Worm (Caenorhabditis elegans) whole organism, L4 larva: ENCODE data around the gene H41C03.2.

ENCODE experiments used
- R02D3.7 ChIP-seq: fragments of 150-350 bp; sonication (generic microtip); optimal IDR thresholded peaks from 3 replicates; lab custom pipeline; 2014; ENCODE audit warnings: missing biosample characterization, missing genetic modification characterization
- T20F7.1 ChIP-seq: fragments of 200-800 bp; sonication (Bioruptor generic); optimal IDR thresholded peaks from 2 replicates; lab custom pipeline; 2018; ENCODE audit warnings: mild to moderate bottlenecking, missing genetic modification characterization, missing compliant biosample characterization
- aha-1 ChIP-seq: fragments of 150-350 bp; peaks from one replicate; lab custom pipeline; 2014; ENCODE audit warnings: missing biosample characterization, missing genetic modification characterization
- ceh-82 ChIP-seq: sonication (generic microtip); optimal IDR thresholded peaks from 2 replicates; lab custom pipeline; 2017; ENCODE audit warnings: missing biosample characterization, missing genetic modification characterization
- daf-16 ChIP-seq, 3 experiments: sonication (generic microtip); optimal IDR thresholded peaks; 2 replicates each; lab custom pipeline; 2016 to 2017; ENCODE audit warnings: missing genetic modification characterization in 3 of 3, missing genetic modification reagents in 3 of 3, mild to moderate bottlenecking in 2 of 3, missing compliant biosample characterization in 2 of 3, missing biosample characterization in 1 of 3, moderate library complexity in 1 of 3
- dmd-6 ChIP-seq: fragments of 200-800 bp; sonication (Bioruptor generic); IDR thresholded peaks from 2 replicates; pipeline ENCODE4 v1.3.6; 2022; ENCODE audit warnings: missing genetic modification reagents, missing genetic modification characterization, missing compliant biosample characterization
- dpl-1 ChIP-seq: fragments of 150-350 bp; optimal IDR thresholded peaks from 2 replicates; lab custom pipeline; 2014; ENCODE audit warnings: missing biosample characterization, missing genetic modification reagents, missing genetic modification characterization
- duxl-1 ChIP-seq: sonication (generic microtip); optimal IDR thresholded peaks from 2 replicates; lab custom pipeline; 2016; ENCODE audit warnings: mild to moderate bottlenecking, missing genetic modification characterization, moderate library complexity, missing compliant biosample characterization; ENCODE audit not compliant: poor library complexity
- dve-1 ChIP-seq: sonication (generic microtip); optimal IDR thresholded peaks from 2 replicates; lab custom pipeline; 2017; ENCODE audit warnings: antibody characterized with exemption, mild to moderate bottlenecking, missing genetic modification characterization, missing compliant biosample characterization; ENCODE audit not compliant: insufficient read depth
- egl-27 ChIP-seq: sonication (generic microtip); optimal IDR thresholded peaks from 3 replicates; lab custom pipeline; 2017; ENCODE audit warnings: missing biosample characterization, missing genetic modification reagents, missing genetic modification characterization
- fos-1 ChIP-seq: fragments of 150-350 bp; optimal IDR thresholded peaks from 2 replicates; lab custom pipeline; 2014; ENCODE audit warnings: missing biosample characterization, missing genetic modification characterization
- gei-8 ChIP-seq: fragments of 200-800 bp; sonication (Bioruptor generic); optimal IDR thresholded peaks from 2 replicates; lab custom pipeline; 2018; ENCODE audit warnings: mild to moderate bottlenecking, missing genetic modification characterization, missing compliant biosample characterization
- hif-1 ChIP-seq, 2 experiments: sonication (generic microtip); optimal IDR thresholded peaks; 2 replicates each; lab custom pipeline; 2016 to 2017; ENCODE audit warnings: missing compliant biosample characterization in 2 of 2, missing genetic modification characterization in 2 of 2, missing genetic modification reagents in 2 of 2, missing genotype in 2 of 2, mild to moderate bottlenecking in 1 of 2
- hlh-30 ChIP-seq: sonication (generic microtip); optimal IDR thresholded peaks from 2 replicates; lab custom pipeline; 2017; ENCODE audit warnings: antibody characterized with exemption, mild to moderate bottlenecking, missing genetic modification characterization, missing compliant biosample characterization; ENCODE audit not compliant: insufficient read depth
- lsy-2 ChIP-seq, 2 experiments: fragments of 150-350 bp in 1 of 2; sonication (generic microtip) in 1 of 2; optimal IDR thresholded peaks; 2 replicates each; lab custom pipeline; 2014 to 2017; ENCODE audit warnings: missing biosample characterization in 2 of 2, missing genetic modification characterization in 2 of 2
- mdl-1 ChIP-seq, 2 experiments: fragments of 150-350 bp in 1 of 2; sonication (generic microtip) in 1 of 2; optimal IDR thresholded peaks; 2 replicates each; lab custom pipeline; 2014 to 2017; ENCODE audit warnings: missing biosample characterization in 2 of 2, missing genetic modification characterization in 2 of 2
- mdt-29 ChIP-seq: fragments of 200-800 bp; sonication (Bioruptor generic); IDR thresholded peaks from 2 replicates; pipeline ENCODE4 v1.3.6; 2022; ENCODE audit warnings: missing genetic modification reagents, missing genetic modification characterization, missing compliant biosample characterization
- mep-1 ChIP-seq: fragments of 150-350 bp; sonication (generic microtip); optimal IDR thresholded peaks from 3 replicates; lab custom pipeline; 2014; ENCODE audit warnings: missing biosample characterization, missing genetic modification characterization
- mes-2 ChIP-seq: sonication (generic microtip); optimal IDR thresholded peaks from 2 replicates; lab custom pipeline; 2016; ENCODE audit warnings: missing genotype, mild to moderate bottlenecking, missing genetic modification characterization, missing compliant biosample characterization; ENCODE audit not compliant: poor library complexity, severe bottlenecking
- nhr-11 ChIP-seq: fragments of 150-350 bp; optimal IDR thresholded peaks from 2 replicates; lab custom pipeline; 2014; ENCODE audit warnings: missing biosample characterization, missing genetic modification characterization
- nhr-25 ChIP-seq: sonication (generic microtip); optimal IDR thresholded peaks from 2 replicates; lab custom pipeline; 2017; ENCODE audit warnings: missing genetic modification characterization, mild to moderate bottlenecking, missing compliant biosample characterization, antibody characterized with exemption, moderate library complexity, borderline replicate concordance; ENCODE audit not compliant: insufficient read depth
- nhr-48 ChIP-seq: sonication (generic microtip); optimal IDR thresholded peaks from 2 replicates; lab custom pipeline; 2016; ENCODE audit warnings: mild to moderate bottlenecking, missing genetic modification characterization, missing compliant biosample characterization
- nhr-6 ChIP-seq: fragments of 150-350 bp; optimal IDR thresholded peaks from 2 replicates; lab custom pipeline; 2014; ENCODE audit warnings: missing biosample characterization, missing genetic modification characterization
- pha-4 ChIP-seq, 2 experiments: fragments of 150-350 bp in 1 of 2; fragments of 200-800 bp in 1 of 2; sonication (Bioruptor generic) in 1 of 2; IDR thresholded peaks in 1 of 2; optimal IDR thresholded peaks in 1 of 2; 2 replicates each; pipeline versions ENCODE4 v1.3.6 to Lab custom; 2014 to 2022; ENCODE audit warnings: missing genetic modification characterization in 2 of 2, missing genetic modification reagents in 2 of 2, missing biosample characterization in 1 of 2, missing compliant biosample characterization in 1 of 2
- php-3 ChIP-seq: fragments of 200-800 bp; sonication (Bioruptor generic); IDR thresholded peaks from 2 replicates; pipeline ENCODE4 v1.3.6; 2022; ENCODE audit warnings: missing genetic modification reagents, missing genetic modification characterization, missing compliant biosample characterization
- pqm-1 ChIP-seq: sonication (generic microtip); optimal IDR thresholded peaks from 2 replicates; lab custom pipeline; 2017; ENCODE audit warnings: missing biosample characterization, missing genetic modification characterization
- rbr-2 ChIP-seq: sonication (generic microtip); optimal IDR thresholded peaks from 2 replicates; lab custom pipeline; 2016; ENCODE audit warnings: missing genotype, missing genetic modification characterization, missing compliant biosample characterization
- spr-3 ChIP-seq: fragments of 200-800 bp; sonication (Bioruptor generic); optimal IDR thresholded peaks from 2 replicates; lab custom pipeline; 2018; ENCODE audit warnings: mild to moderate bottlenecking, missing genetic modification characterization, missing compliant biosample characterization
- tra-1 ChIP-seq: fragments of 200-800 bp; sonication (Bioruptor generic); IDR thresholded peaks from 2 replicates; pipeline ENCODE4 v1.3.6; 2022; ENCODE audit warnings: missing genetic modification reagents, missing genetic modification characterization, missing compliant biosample characterization
- unc-130 ChIP-seq: sonication (generic microtip); optimal IDR thresholded peaks from 2 replicates; lab custom pipeline; 2016; ENCODE audit warnings: missing genetic modification reagents, missing genetic modification characterization, missing compliant biosample characterization
- unc-62 ChIP-seq, 3 experiments: fragments of 150-350 bp in 1 of 3; sonication (generic microtip); optimal IDR thresholded peaks in 2 of 3; peaks in 1 of 3; 1 replicate in 1 of 3; 2 replicates in 2 of 3; lab custom pipeline; 2014 to 2017; ENCODE audit warnings: missing biosample characterization in 3 of 3, missing genetic modification characterization in 3 of 3, missing genetic modification reagents in 3 of 3, missing genotype in 1 of 3
- zag-1 ChIP-seq: fragments of 150-350 bp; optimal IDR thresholded peaks from 2 replicates; lab custom pipeline; 2014; ENCODE audit warnings: missing biosample characterization, missing genetic modification characterization
- zip-2 ChIP-seq: fragments of 150-350 bp; optimal IDR thresholded peaks from 2 replicates; lab custom pipeline; 2014; ENCODE audit warnings: missing biosample characterization, missing genetic modification characterization

Gene H41C03.2

DNA sequence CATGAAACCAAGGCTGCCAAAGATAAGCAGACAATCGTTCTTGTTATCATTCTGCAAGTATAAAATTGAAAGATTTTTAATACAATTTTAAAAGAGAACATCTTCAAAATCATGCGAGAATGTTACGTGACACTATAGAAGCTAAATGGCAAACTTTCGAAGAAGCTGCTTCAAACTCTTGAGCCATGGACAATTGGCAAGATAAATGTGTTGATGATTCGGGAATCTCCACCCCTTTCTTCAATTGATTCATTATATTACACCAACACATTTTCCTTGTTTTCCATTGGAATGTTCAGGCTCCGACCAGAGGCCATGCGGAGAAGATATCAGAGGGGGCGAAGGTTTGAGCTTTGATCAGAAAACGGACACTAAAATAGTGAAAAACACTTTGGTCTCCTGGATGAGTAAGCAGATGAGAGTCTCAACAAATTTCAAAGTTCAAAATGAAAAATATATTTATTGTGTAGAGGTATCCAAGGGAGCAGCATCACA lies 10.8 kb downstream of the H41C03.2 start, which contains the start of gene lec-5:
lec-5 (minus strand) TSS at position 51 of the 495 bp plus-strand sequence.
- TF ChIP-seq zip-2 (tag; lab: Kevin White, UChicago) (no peak), ceh-82 (tag; lab: Kevin White, UChicago) (no peak), gei-8 (no peak), daf-16 (GFP tag; optimal IDR thresholded peaks at IDR 0.05; lab: Kevin White, UChicago) (peak in 1 of 2 experiments; percentile 94), daf-16 (tag; optimal IDR thresholded peaks at IDR 0.05; lab: Kevin White, UChicago) (no peak), zag-1 (no peak), aha-1 (tag; lab: Kevin White, UChicago) (no peak), dmd-6 (GFP tag; lab: Robert Waterston, UW) (no peak), mes-2 (tag; lab: Kevin White, UChicago) (no peak), mdl-1 (tag; optimal IDR thresholded peaks at IDR 0.05; lab: Kevin White, UChicago) (no peak), nhr-11 (tag; lab: Kevin White, UChicago) (peak; percentile 34), php-3 (GFP tag; lab: Robert Waterston, UW) (no peak), egl-27 (tag; lab: Kevin White, UChicago) (no peak), mdt-29 (GFP tag; lab: Robert Waterston, UW) (no peak)

DNA sequence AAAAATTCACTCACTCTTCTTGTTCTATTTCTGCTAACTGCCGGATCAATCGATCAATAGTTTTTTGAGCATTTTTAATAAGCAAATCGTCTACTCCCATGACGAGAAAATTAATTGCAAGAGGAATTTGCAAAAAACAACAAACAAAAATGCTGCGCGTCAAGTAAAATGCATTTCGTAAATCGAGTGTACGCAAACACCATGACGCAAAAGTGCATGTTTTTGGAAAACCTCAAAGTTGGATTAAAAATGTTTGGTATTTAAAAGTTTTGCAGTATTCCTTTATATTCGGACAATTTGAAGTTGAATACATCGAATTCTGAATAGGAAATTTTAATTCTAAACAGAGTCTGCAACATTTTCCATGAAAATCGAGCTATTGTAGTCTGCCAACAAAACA lies 12.7 kb downstream of the H41C03.2 start, which contains the start of gene ZK1248.19:
ZK1248.19 (minus strand) TSS at position 188 of the 400 bp plus-strand sequence.
- TF ChIP-seq mes-2 (tag; lab: Kevin White, UChicago), result peak; percentile 57
- TF ChIP-seq dpl-1 (GFP tag; lab: Kevin White, UChicago), result peak; percentile 12
- no peak for TF ChIP-seq nhr-25
- TF ChIP-seq lsy-2 (tag; optimal IDR thresholded peaks at IDR 0.05; lab: Kevin White, UChicago), result peak in 1 of 2 experiments; percentile 54
- peak; percentile 88 for TF ChIP-seq R02D3.7 (tag; lab: Kevin White, UChicago)
- no peak for TF ChIP-seq nhr-48 (tag; lab: Kevin White, UChicago)
- no peak for TF ChIP-seq daf-16 (GFP tag; optimal IDR thresholded peaks at IDR 0.05; lab: Kevin White, UChicago)
- TF ChIP-seq daf-16 (tag; optimal IDR thresholded peaks at IDR 0.05; lab: Kevin White, UChicago), result peak; percentile 24
- TF ChIP-seq pqm-1 (tag; lab: Kevin White, UChicago), result no peak

DNA sequence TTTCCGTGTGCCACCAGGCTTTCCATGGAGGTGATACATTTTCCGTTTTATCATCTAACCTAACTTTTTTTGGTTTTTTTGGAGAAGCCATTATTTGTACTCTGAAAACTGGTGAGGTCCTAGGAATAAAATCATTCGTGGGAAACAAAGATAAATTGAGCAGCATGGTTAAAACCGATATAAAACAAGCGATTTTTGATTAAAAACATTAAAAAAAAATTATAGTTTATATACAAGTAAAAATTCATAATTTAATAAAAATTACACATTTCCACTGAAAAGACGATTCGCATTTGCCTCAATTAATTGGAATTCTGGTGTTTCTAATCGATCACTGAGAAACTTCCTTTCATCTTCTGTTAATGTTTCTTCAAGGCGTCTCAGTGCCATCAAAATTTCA lies 13.5 kb downstream of the H41C03.2 start, which contains the start of gene ZK1248.15:
ZK1248.15 (minus strand) TSS at position 101 of the 400 bp plus-strand sequence.
- TF ChIP-seq spr-3 (GFP tag; lab: Kevin White, UChicago), result no peak
- TF ChIP-seq fos-1, result no peak
- TF ChIP-seq unc-62 (GFP tag; optimal IDR thresholded peaks at IDR 0.05 in 1 of 2; lab: Kevin White, UChicago), result peak in 1 of 2 experiments; percentile 86
- TF ChIP-seq unc-62 (tag; optimal IDR thresholded peaks at IDR 0.05; lab: Kevin White, UChicago), result no peak
- TF ChIP-seq, all 104 proteins: peak for 1

DNA sequence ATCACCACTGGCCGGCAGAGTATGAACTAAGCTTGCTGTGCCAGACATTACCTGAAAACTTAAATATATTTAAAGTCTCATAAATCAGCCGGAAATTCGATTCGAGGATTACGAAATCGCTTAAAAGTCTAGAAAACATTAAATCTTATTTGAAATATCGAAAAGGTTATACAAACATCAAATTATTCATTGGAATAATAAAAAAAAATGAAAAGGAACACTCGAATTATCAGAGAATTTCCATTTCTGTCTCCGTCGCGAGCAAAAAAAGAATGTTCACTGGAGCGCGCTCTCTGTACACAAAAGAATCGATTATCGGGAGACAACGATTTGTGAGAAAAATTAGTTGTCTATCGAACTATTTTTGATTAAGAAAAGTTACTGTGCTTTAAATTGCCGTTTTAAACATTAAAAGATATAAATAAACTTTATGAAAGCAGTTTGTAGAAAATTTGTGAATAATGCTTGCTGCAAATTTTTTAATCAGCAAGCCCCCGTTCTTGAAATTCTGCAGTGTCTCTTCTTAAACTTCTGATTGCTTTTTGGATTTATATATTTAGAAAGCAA lies 15.7 kb downstream of the H41C03.2 start, which contains the start of gene fzo-1:
fzo-1 (minus strand) TSS at position 51 of the 567 bp plus-strand sequence.
- TF ChIP-seq hlh-30 (tag; lab: Kevin White, UChicago), result peak; percentile 36
- TF ChIP-seq mes-2 (tag; lab: Kevin White, UChicago), result peak; percentile 62
- TF ChIP-seq pha-4 (GFP tag; IDR thresholded peaks at IDR 0.05; lab: Robert Waterston, UW), result peak; percentile 25; the same call in 1 of the 2 replicates
- TF ChIP-seq pha-4 (tag; optimal IDR thresholded peaks at IDR 0.05; lab: Kevin White, UChicago), result no peak
- TF ChIP-seq unc-130 (GFP tag; lab: Kevin White, UChicago), result peak; percentile 41
- TF ChIP-seq duxl-1, result no peak
- peak; percentile 16 for TF ChIP-seq dpl-1 (GFP tag; lab: Kevin White, UChicago)
- TF ChIP-seq hif-1 (tag; optimal IDR thresholded peaks at IDR 0.05; lab: Kevin White, UChicago), result peak in 1 of 2 experiments; percentile 77
- TF ChIP-seq rbr-2, result no peak
- TF ChIP-seq mdt-29 (GFP tag; lab: Robert Waterston, UW), result no peak
- peak; percentile 64 for TF ChIP-seq T20F7.1 (GFP tag; lab: Kevin White, UChicago)
- peak in 1 of 2 experiments; percentile 48 for TF ChIP-seq lsy-2 (tag; optimal IDR thresholded peaks at IDR 0.05; lab: Kevin White, UChicago)
- TF ChIP-seq mep-1, result peak; percentile 19
- TF ChIP-seq tra-1 (GFP tag; lab: Robert Waterston, UW), result no peak
- peak; percentile 8 for TF ChIP-seq dve-1 (tag; lab: Kevin White, UChicago)
- peak; percentile 22 for TF ChIP-seq aha-1 (tag; lab: Kevin White, UChicago)
- peak; percentile 57 for TF ChIP-seq nhr-6 (tag; lab: Kevin White, UChicago)
- no peak for TF ChIP-seq spr-3 (GFP tag; lab: Kevin White, UChicago)
